Worm (Caenorhabditis elegans) whole organism, early embryonic: ENCODE data around the gene glb-29.

Experiments used
- F13C5.2 ChIP-seq: sonication (generic microtip); optimal IDR thresholded peaks from 2 replicates; lab custom pipeline; 2017; ENCODE audit warnings: mild to moderate bottlenecking, missing genetic modification characterization, inconsistent platforms, missing compliant biosample characterization
- ama-1 ChIP-seq: fragments of 150-350 bp; optimal IDR thresholded peaks from 2 replicates; lab custom pipeline; 2014
- scrt-1 ChIP-seq: fragments of 200-800 bp; sonication (Bioruptor generic); IDR thresholded peaks from 2 replicates; pipeline ENCODE4 v1.3.6; 2022; ENCODE audit warnings: missing genetic modification characterization, missing compliant biosample characterization

- TF ChIP-seq ama-1 (lab: Kevin White, UChicago) (no peak), F13C5.2 (no peak), scrt-1 (GFP tag; lab: Robert Waterston, UW) (no peak)
Observed at ce11 chrII:11962083-11962482, 46.8 kb upstream of the glb-29 start, which contains the start of the genes W03C9.1 and W03C9.2.
